Fruit fly (Drosophila melanogaster) whole organism, wandering third instar larva: ENCODE results near the gene Tmem43.

ENCODE experiments used
- Abd-B ChIP-seq: fragments of >200 bp; optimal IDR thresholded peaks from 2 replicates; lab custom pipeline; 2017; ENCODE audit warnings: missing biosample characterization, missing genetic modification characterization
- Myc ChIP-seq: fragments of >200 bp; optimal IDR thresholded peaks from 2 replicates; lab custom pipeline; 2017
- Sp1 ChIP-seq: fragments of 200-800 bp; sonication (Bioruptor generic); optimal IDR thresholded peaks from 3 replicates; lab custom pipeline; 2019; ENCODE audit warnings: missing biosample characterization, mild to moderate bottlenecking, missing genetic modification characterization, moderate library complexity
- ey ChIP-seq: fragments of 200-800 bp; sonication (Bioruptor generic); optimal IDR thresholded peaks from 2 replicates; lab custom pipeline; 2016; ENCODE audit warnings: missing biosample characterization, missing genetic modification characterization
- tai ChIP-seq: sonication (Bioruptor generic); optimal IDR thresholded peaks from 2 replicates; lab custom pipeline; 2016; ENCODE audit warnings: missing biosample characterization, missing genetic modification characterization

DNA sequence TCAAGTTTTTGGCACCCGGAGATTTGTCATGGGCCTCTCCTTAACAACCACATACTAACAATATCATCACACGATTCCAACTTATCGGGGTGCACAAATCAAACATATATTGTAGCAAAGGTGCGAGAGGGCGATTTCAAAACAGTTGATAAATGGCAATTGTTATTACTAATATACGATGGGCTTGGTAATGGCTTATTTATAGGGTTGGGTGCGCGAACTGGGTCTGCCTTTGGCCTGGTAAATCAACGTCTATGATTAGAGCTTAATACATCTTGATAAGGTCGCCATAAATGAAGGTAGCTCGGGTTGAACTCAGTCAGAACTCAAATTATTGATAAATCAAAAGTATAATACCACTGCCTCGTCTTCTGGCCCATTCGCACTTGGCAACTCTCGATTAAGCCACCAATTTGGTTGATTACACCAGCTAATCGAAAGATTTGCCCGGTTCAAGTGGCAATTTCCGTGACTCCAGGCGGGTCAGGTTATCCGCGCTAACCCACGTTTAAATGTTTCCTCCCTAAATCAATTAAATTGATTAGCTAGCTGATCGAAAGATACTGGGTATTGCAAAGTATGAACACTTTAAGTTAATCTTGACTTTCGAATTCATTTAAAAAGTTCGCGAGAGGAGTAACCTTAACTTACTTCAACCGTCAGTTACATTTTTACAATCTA, 25.8 kb upstream of the Tmem43 start:
- TF ChIP-seq Sp1 (no peak), ey (no peak), tai (GFP tag; lab: Kevin White, UChicago) (no peak), Abd-B (GFP tag; lab: Kevin White, UChicago) (no peak), Myc (lab: Kevin White, UChicago) (no peak)
